4 fruit fly cellular contexts compared by ENCODE assay signal in the genomic region with DNA sequence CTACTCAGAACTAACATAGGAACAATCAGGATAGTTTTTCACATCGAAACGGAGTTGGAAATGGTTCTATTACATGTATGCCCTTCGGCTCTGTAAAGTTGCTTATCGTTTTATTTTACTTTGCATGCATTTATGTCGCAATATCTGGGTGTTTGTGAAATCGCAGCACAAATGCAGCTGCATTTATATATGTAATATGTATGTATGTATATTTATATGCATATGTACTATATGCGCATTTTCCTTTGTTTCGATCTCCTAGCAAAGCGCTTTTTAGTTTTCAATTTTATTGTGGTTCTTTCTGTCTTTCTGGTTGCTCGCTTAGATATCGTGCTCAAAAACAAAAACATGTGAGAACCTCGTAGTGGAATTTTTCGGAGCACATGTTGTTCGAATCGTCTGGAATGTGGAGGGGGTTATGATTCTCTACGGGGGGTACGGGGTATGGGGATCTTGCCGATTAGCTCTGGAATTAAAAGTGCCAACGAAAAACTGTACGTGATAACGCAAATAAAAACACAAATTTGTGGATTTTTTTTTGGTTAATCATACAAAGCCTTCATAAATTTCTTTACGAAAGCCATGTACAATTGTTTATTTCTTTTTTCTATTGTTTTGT.
TF ChIP-seq lines count a peak whose summit lies in the region.

No protein-coding gene starts in this region.

- TF ChIP-seq CTCF in whole organism, embryonic (GFP tag; optimal IDR thresholded peaks at IDR 0.05; lab: Kevin White, UChicago): no peak

TF ChIP-seq in whole organism, adult, 20 proteins besides CTCF, POLR2A, EP300 and RAD21:
- peak; percentile 20 for TF ChIP-seq cic (GFP tag; optimal IDR thresholded peaks at IDR 0.05; lab: Kevin White, UChicago)
- TF ChIP-seq tj (GFP tag; optimal IDR thresholded peaks at IDR 0.05; lab: Kevin White, UChicago): peak; percentile 89
- no peak for TF ChIP-seq CG1620 (GFP tag; optimal IDR thresholded peaks at IDR 0.05; lab: Kevin White, UChicago)
- TF ChIP-seq CG7045 (GFP tag; optimal IDR thresholded peaks at IDR 0.05; lab: Kevin White, UChicago): no peak
- TF ChIP-seq bab1 (GFP tag; optimal IDR thresholded peaks at IDR 0.05; lab: Kevin White, UChicago): peak; percentile 2
- TF ChIP-seq CG14711 (tag; optimal IDR thresholded peaks at IDR 0.05; lab: Kevin White, UChicago): no peak
- peak; percentile 76 for TF ChIP-seq kay (GFP tag; lab: Kevin White, UChicago; ENCODE audit: borderline replicate concordance)
- TF ChIP-seq Mnt (GFP tag; optimal IDR thresholded peaks at IDR 0.05; lab: Kevin White, UChicago): peak; percentile 66
- TF ChIP-seq CG33017 (tag; optimal IDR thresholded peaks at IDR 0.05; lab: Kevin White, UChicago): no peak

TF ChIP-seq in whole organism, embryonic, 481 proteins besides CTCF, POLR2A, EP300 and RAD21 (continues in another document):
- TF ChIP-seq CG10147 (GFP tag; optimal IDR thresholded peaks at IDR 0.05; lab: Kevin White, UChicago): peak; percentile 32
- peak; percentile 63 for TF ChIP-seq exex (tag; optimal IDR thresholded peaks at IDR 0.05; lab: Kevin White, UChicago)
- no peak for TF ChIP-seq CG12236 (GFP tag; optimal IDR thresholded peaks at IDR 0.05; lab: Kevin White, UChicago)
- TF ChIP-seq dati (GFP tag; IDR thresholded peaks at IDR 0.05; lab: Robert Waterston, UW): no peak
- TF ChIP-seq hkb (optimal IDR thresholded peaks at IDR 0.05; lab: Kevin White, UChicago): no peak
- peak; percentile 49; the same call in 1 of the 2 replicates for TF ChIP-seq hkb (GFP tag; IDR thresholded peaks at IDR 0.05; lab: Robert Waterston, UW)
- no peak for TF ChIP-seq gro (GFP tag; optimal IDR thresholded peaks at IDR 0.05; lab: Kevin White, UChicago)
- TF ChIP-seq CG15514 (GFP tag; optimal IDR thresholded peaks at IDR 0.05; lab: Kevin White, UChicago): no peak
- no peak for TF ChIP-seq CG6791 (GFP tag; IDR thresholded peaks at IDR 0.05; lab: Robert Waterston, UW; ENCODE audit: partially characterized antibody)
- no peak for TF ChIP-seq bcd (GFP tag; optimal IDR thresholded peaks at IDR 0.05; lab: Kevin White, UChicago)
- no peak for TF ChIP-seq CG15601 (tag; optimal IDR thresholded peaks at IDR 0.05; lab: Kevin White, UChicago)
- TF ChIP-seq sug (tag; optimal IDR thresholded peaks at IDR 0.05; lab: Kevin White, UChicago): peak; percentile 92
- peak; percentile 89 for TF ChIP-seq crol (GFP tag; IDR thresholded peaks at IDR 0.05; lab: Robert Waterston, UW)
- TF ChIP-seq CG8290 (GFP tag; optimal IDR thresholded peaks at IDR 0.05; lab: Kevin White, UChicago): no peak
- TF ChIP-seq CG8290 (tag; optimal IDR thresholded peaks at IDR 0.05; lab: Kevin White, UChicago): peak in 1 of 2 experiments; percentile 37
- peak; percentile 92 for TF ChIP-seq NFAT (GFP tag; IDR thresholded peaks at IDR 0.05; lab: Robert Waterston, UW)
- TF ChIP-seq CG12769 (tag; optimal IDR thresholded peaks at IDR 0.05; lab: Kevin White, UChicago): peak; percentile 64
- TF ChIP-seq Taf1 (GFP tag; IDR thresholded peaks at IDR 0.05; lab: Robert Waterston, UW): no peak
- no peak for TF ChIP-seq Awh (GFP tag; IDR thresholded peaks at IDR 0.05; lab: Robert Waterston, UW)
- 0 out of 2 replicates have a peak, but pooled peaks have one; percentile 5 for TF ChIP-seq Xrp1 (GFP tag; IDR thresholded peaks at IDR 0.05; lab: Robert Waterston, UW)
- peak; percentile 76 for TF ChIP-seq CG13894 (tag; optimal IDR thresholded peaks at IDR 0.05; lab: Kevin White, UChicago)
- no peak for TF ChIP-seq corto (GFP tag; optimal IDR thresholded peaks at IDR 0.05; lab: Kevin White, UChicago)
- TF ChIP-seq Rfx (GFP tag; IDR thresholded peaks at IDR 0.05; lab: Robert Waterston, UW): peak; percentile 7; the same call in 1 of the 2 replicates
- no peak for TF ChIP-seq CG15696 (tag; optimal IDR thresholded peaks at IDR 0.05; lab: Kevin White, UChicago)
- peak; percentile 51 for TF ChIP-seq abd-A (tag; optimal IDR thresholded peaks at IDR 0.05; lab: Kevin White, UChicago)

TF ChIP-seq in whole organism, prepupa, 60 proteins besides CTCF, POLR2A, EP300 and RAD21:
- TF ChIP-seq CG6808 (GFP tag; optimal IDR thresholded peaks at IDR 0.05; lab: Kevin White, UChicago) (peak; percentile 16), cyc (GFP tag; optimal IDR thresholded peaks at IDR 0.05; lab: Kevin White, UChicago) (no peak), fkh (GFP tag; optimal IDR thresholded peaks at IDR 0.05; lab: Kevin White, UChicago) (peak; percentile 55)

TF ChIP-seq in whole organism, wandering third instar larva, 38 proteins besides CTCF, POLR2A, EP300 and RAD21:
- TF ChIP-seq psq (GFP tag; optimal IDR thresholded peaks at IDR 0.05; lab: Kevin White, UChicago) (no peak), Sp1 (GFP tag; optimal IDR thresholded peaks at IDR 0.05; lab: Kevin White, UChicago) (peak; percentile 1), Hnf4 (GFP tag; optimal IDR thresholded peaks at IDR 0.05; lab: Kevin White, UChicago) (no peak), Rel (GFP tag; optimal IDR thresholded peaks at IDR 0.05; lab: Kevin White, UChicago) (no peak), Rel (tag; optimal IDR thresholded peaks at IDR 0.05; lab: Kevin White, UChicago) (peak; percentile 59), h (GFP tag; optimal IDR thresholded peaks at IDR 0.05; lab: Kevin White, UChicago) (no peak)
